Fruit fly (Drosophila melanogaster) whole organism, embryonic: ENCODE results near the gene Dus3.

Experiments
- CG10431 ChIP-seq: fragments of 200-800 bp; sonication (Bioruptor generic); optimal IDR thresholded peaks from 3 replicates; lab custom pipeline; 2018; ENCODE audit warnings: missing biosample characterization, mild to moderate bottlenecking, missing genetic modification characterization
- CG1233 ChIP-seq: fragments of 200-800 bp; sonication (Bioruptor generic); optimal IDR thresholded peaks from 4 replicates; lab custom pipeline; 2018; ENCODE audit warnings: missing biosample characterization, mild to moderate bottlenecking, missing genetic modification characterization
- Hr3 ChIP-seq: fragments of 200-800 bp; sonication (Bioruptor generic); optimal IDR thresholded peaks from 3 replicates; lab custom pipeline; 2016; ENCODE audit warnings: missing biosample characterization, missing genetic modification characterization
- Mad ChIP-seq: fragments of 200-800 bp; sonication (Bioruptor generic); optimal IDR thresholded peaks from 2 replicates; lab custom pipeline; 2016; ENCODE audit warnings: missing biosample characterization, missing genetic modification characterization
- Med ChIP-seq: fragments of 200-800 bp; sonication (Bioruptor generic); peaks from one replicate; lab custom pipeline; 2016; ENCODE audit warnings: missing biosample characterization, missing genetic modification characterization, mild to moderate bottlenecking, inconsistent platforms, moderate library complexity
- Meics ChIP-seq: fragments of 200-800 bp; sonication (Bioruptor generic); optimal IDR thresholded peaks from 2 replicates; lab custom pipeline; 2017; ENCODE audit warnings: missing biosample characterization, mild to moderate bottlenecking, missing genetic modification characterization
- abd-A ChIP-seq: fragments of 200-800 bp; sonication (Bioruptor generic); optimal IDR thresholded peaks from 3 replicates; lab custom pipeline; 2019; ENCODE audit warnings: missing biosample characterization, mild to moderate bottlenecking, missing genetic modification characterization, moderate library complexity
- br ChIP-seq: fragments of >200 bp; optimal IDR thresholded peaks from 2 replicates; lab custom pipeline; 2017
- chm ChIP-seq: fragments of 200-800 bp; sonication (Bioruptor generic); IDR thresholded peaks from 2 replicates; pipeline ENCODE4 v1.3.6; 2022; ENCODE audit warnings: missing biosample characterization, missing genetic modification characterization
- salm ChIP-seq: fragments of 200-800 bp; sonication (Bioruptor generic); optimal IDR thresholded peaks from 2 replicates; lab custom pipeline; 2018; ENCODE audit warnings: missing biosample characterization, mild to moderate bottlenecking, missing genetic modification characterization

DNA sequence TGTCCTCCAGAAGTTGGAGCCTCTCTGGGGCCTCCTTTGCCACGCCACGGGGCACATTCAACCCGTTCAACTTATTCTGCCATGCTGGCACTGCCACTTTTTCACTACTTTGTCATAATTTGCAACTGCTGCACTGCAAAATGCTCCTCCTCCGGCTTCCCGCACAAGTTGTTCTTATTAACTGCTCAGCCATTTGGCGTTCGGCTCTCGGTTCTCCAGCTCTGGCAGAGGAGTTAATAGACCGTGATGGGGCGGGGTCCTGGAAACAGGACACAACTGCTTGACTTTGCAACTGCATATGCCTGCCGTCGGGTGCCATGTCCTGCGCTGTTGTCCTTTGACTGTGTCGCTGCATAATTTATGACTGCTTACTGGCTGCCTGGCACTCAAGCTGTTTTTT lies 46.3 kb downstream of the Dus3 start:
- TF ChIP-seq Mad (GFP tag; lab: Kevin White, UChicago) (no peak), abd-A (tag; lab: Kevin White, UChicago) (no peak), Med (no peak), CG10431 (GFP tag; lab: Kevin White, UChicago) (no peak), salm (no peak), CG1233 (GFP tag; lab: Kevin White, UChicago) (no peak), Hr3 (GFP tag; lab: Kevin White, UChicago) (no peak), br (lab: Kevin White, UChicago) (no peak), chm (no peak), Meics (GFP tag; lab: Kevin White, UChicago) (no peak)
